Fruit fly (Drosophila melanogaster) whole organism, wandering third instar larva: Measurements from ENCODE around the gene CG7408.

Experiments
- HLH106 ChIP-seq: fragments of 200-800 bp; optimal IDR thresholded peaks from 3 replicates; lab custom pipeline; 2019; ENCODE audit warnings: missing biosample characterization, mild to moderate bottlenecking, missing genetic modification characterization, moderate library complexity
- dmrt93B ChIP-seq: fragments of 200-800 bp; sonication (Bioruptor generic); optimal IDR thresholded peaks from 2 replicates; lab custom pipeline; 2018; ENCODE audit warnings: missing biosample characterization, mild to moderate bottlenecking, missing genetic modification characterization
- pan ChIP-seq: fragments of >200 bp; optimal IDR thresholded peaks from 2 replicates; lab custom pipeline; 2017
- sage ChIP-seq: fragments of 200-800 bp; sonication (Bioruptor generic); optimal IDR thresholded peaks from 2 replicates; lab custom pipeline; 2016; ENCODE audit warnings: missing biosample characterization, mild to moderate bottlenecking, missing genetic modification characterization

DNA sequence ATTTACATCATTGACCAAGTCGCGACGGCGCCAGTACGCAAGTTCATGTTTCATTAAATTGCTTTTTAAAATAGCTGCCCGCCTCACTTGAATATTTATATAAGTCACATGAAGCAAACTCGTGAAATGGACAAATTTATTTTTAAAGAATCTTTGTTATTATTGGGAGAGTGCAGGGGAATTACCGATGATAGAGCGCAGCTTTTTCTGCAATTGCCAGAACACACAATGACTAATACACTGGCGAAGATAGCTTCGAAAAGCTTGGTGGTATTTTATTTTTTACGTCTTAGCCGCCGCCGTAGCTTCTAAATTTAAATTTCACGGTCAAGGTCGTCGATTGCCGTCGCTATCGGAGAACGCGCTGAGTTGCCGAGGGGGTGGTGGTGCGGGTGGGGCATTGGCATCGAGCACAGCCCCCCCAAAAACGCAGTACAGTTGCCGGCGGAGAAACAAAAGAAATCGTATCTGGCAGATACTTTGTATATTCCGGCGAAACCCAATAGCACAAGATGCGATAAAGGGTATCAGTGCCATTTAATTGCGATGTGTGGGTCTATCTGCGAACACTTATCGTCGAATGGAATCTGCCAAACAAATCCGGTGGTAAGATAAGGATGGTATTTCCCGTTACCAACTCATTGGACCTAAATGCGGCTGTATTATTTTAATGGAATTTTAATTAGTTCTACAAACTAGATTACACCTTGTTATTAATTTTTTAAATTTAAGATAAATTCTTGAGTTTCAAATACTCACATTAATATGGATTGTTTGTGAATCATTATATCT is 34.3 kb downstream of the CG7408 start:
- no peak for TF ChIP-seq dmrt93B
- TF ChIP-seq HLH106 (tag; lab: Kevin White, UChicago), result no peak
- no peak for TF ChIP-seq pan (lab: Kevin White, UChicago)
- no peak for TF ChIP-seq sage
